5 fruit fly cellular contexts compared by ENCODE assay signal in the genomic region with DNA sequence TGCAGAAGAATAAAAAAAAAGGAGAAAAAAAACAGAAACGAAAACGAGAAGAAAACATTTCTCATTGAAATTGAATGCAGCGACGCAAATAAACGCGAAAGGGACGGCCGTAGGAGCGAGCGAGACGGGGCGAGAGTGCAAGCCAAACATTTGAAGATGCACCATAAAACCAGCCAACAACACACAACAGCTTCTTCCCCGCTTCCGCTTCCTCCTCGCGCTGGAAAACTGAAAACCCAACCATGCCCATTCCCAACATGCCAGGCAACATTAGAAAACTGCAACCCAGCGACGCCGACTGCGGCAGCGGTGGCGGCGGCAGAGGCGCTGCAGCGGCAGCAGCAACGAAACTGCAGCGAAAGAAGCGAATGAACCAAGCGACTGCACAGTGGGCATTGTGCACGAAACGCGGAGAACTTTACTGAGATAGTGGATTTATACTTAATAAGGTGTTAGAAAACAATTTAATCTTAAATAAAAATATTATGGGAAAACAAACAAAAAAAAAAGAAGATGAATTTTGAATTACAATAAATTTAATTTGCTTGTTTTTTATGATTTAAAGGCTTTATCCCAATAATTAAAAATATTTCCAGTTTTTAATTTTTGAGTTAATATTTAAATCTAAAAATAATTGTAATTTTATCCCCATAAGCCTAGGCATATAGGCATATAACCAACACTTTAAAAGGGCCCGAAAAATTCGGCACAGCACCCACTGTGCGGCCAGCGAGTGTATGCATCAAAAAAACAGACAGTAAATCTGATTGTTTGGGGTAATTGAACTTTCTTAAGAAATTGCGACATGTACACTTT.
TF ChIP-seq lines count a peak whose summit lies in the region.

No protein-coding gene starts in this region.

TF ChIP-seq in whole organism, adult, 20 proteins besides CTCF, POLR2A, EP300 and RAD21 (continued from another document):
- TF ChIP-seq Crg-1 (GFP tag; optimal IDR thresholded peaks at IDR 0.05; lab: Kevin White, UChicago) (no peak), CG1620 (GFP tag; optimal IDR thresholded peaks at IDR 0.05; lab: Kevin White, UChicago) (peak; percentile 2), tj (GFP tag; optimal IDR thresholded peaks at IDR 0.05; lab: Kevin White, UChicago) (no peak)

TF ChIP-seq in whole organism, embryonic, 481 proteins besides CTCF, POLR2A, EP300 and RAD21 (continued from another document and continues in another):
- peak; percentile 92 for TF ChIP-seq Sox100B (GFP tag; optimal IDR thresholded peaks at IDR 0.05; lab: Kevin White, UChicago)
- peak; percentile 70 for TF ChIP-seq corto (GFP tag; optimal IDR thresholded peaks at IDR 0.05; lab: Kevin White, UChicago)
- peak; percentile 12; the same call in 1 of the 2 replicates for TF ChIP-seq ara (GFP tag; IDR thresholded peaks at IDR 0.05; lab: Robert Waterston, UW)
- TF ChIP-seq gsb-n (tag; optimal IDR thresholded peaks at IDR 0.05; lab: Kevin White, UChicago) = peak; percentile 68
- peak; percentile 70 for TF ChIP-seq bcd (GFP tag; optimal IDR thresholded peaks at IDR 0.05; lab: Kevin White, UChicago)
- no peak for TF ChIP-seq Doc3 (GFP tag; IDR thresholded peaks at IDR 0.05; lab: Robert Waterston, UW; ENCODE audit: partially characterized antibody)
- TF ChIP-seq Camta (GFP tag; optimal IDR thresholded peaks at IDR 0.05; lab: Kevin White, UChicago) = no peak
- no peak for TF ChIP-seq jumu (GFP tag; optimal IDR thresholded peaks at IDR 0.05; lab: Kevin White, UChicago)
- no peak for TF ChIP-seq tx (GFP tag; optimal IDR thresholded peaks at IDR 0.05; lab: Kevin White, UChicago)
- no peak for TF ChIP-seq hb (GFP tag; IDR thresholded peaks at IDR 0.05; lab: Robert Waterston, UW; ENCODE audit: partially characterized antibody)
- no peak for TF ChIP-seq CG14667 (GFP tag; IDR thresholded peaks at IDR 0.05; lab: Robert Waterston, UW)
- TF ChIP-seq gem (tag; optimal IDR thresholded peaks at IDR 0.05; lab: Kevin White, UChicago) = peak; percentile 84
- TF ChIP-seq ac (GFP tag; optimal IDR thresholded peaks at IDR 0.05; lab: Kevin White, UChicago) = no peak
- peak; percentile 78 for TF ChIP-seq CG13424 (tag; optimal IDR thresholded peaks at IDR 0.05; lab: Kevin White, UChicago)
- peak; percentile 23 for TF ChIP-seq Max (GFP tag; optimal IDR thresholded peaks at IDR 0.05; lab: Kevin White, UChicago)
- no peak for TF ChIP-seq CG1647 (GFP tag; optimal IDR thresholded peaks at IDR 0.05; lab: Kevin White, UChicago)
- no peak for TF ChIP-seq CG9609 (GFP tag; optimal IDR thresholded peaks at IDR 0.05; lab: Kevin White, UChicago)
- peak; percentile 82 for TF ChIP-seq az2 (GFP tag; optimal IDR thresholded peaks at IDR 0.05; lab: Kevin White, UChicago)
- no peak for TF ChIP-seq CG15073 (GFP tag; optimal IDR thresholded peaks at IDR 0.05; lab: Kevin White, UChicago)
- no peak for TF ChIP-seq CG11247 (GFP tag; IDR thresholded peaks at IDR 0.05; lab: Robert Waterston, UW)
- TF ChIP-seq unpg (GFP tag; optimal IDR thresholded peaks at IDR 0.05; lab: Kevin White, UChicago) = peak; percentile 58
- no peak for TF ChIP-seq Side (GFP tag; optimal IDR thresholded peaks at IDR 0.05; lab: Kevin White, UChicago)
- TF ChIP-seq crol (GFP tag; IDR thresholded peaks at IDR 0.05; lab: Robert Waterston, UW) = peak; percentile 52; the same call in 1 of the 2 replicates
- no peak for TF ChIP-seq CG8765 (GFP tag; IDR thresholded peaks at IDR 0.05; lab: Robert Waterston, UW)
- TF ChIP-seq wek (GFP tag; optimal IDR thresholded peaks at IDR 0.05; lab: Kevin White, UChicago) = no peak
- no peak for TF ChIP-seq Aef1 (GFP tag; IDR thresholded peaks at IDR 0.05; lab: Robert Waterston, UW)
- peak; percentile 39 for TF ChIP-seq cato (GFP tag; optimal IDR thresholded peaks at IDR 0.05; lab: Kevin White, UChicago; ENCODE audit: borderline replicate concordance)
- 0 out of 2 replicates have a peak, but pooled peaks have one; percentile 51 for TF ChIP-seq Awh (GFP tag; IDR thresholded peaks at IDR 0.05; lab: Robert Waterston, UW)
- peak; percentile 46; the same call in 1 of the 2 replicates for TF ChIP-seq lmd (GFP tag; IDR thresholded peaks at IDR 0.05; lab: Robert Waterston, UW)

TF ChIP-seq in whole organism, prepupa, 60 proteins besides CTCF, POLR2A, EP300 and RAD21 (continued from another document and continues in another):
- TF ChIP-seq acj6 (GFP tag; optimal IDR thresholded peaks at IDR 0.05; lab: Kevin White, UChicago) (peak; percentile 95), OdsH (GFP tag; optimal IDR thresholded peaks at IDR 0.05; lab: Kevin White, UChicago) (peak; percentile 95), Sox102F (GFP tag; optimal IDR thresholded peaks at IDR 0.05; lab: Kevin White, UChicago) (peak; percentile 92), CG6808 (GFP tag; optimal IDR thresholded peaks at IDR 0.05; lab: Kevin White, UChicago) (peak; percentile 61), vri (GFP tag; optimal IDR thresholded peaks at IDR 0.05; lab: Kevin White, UChicago) (peak; percentile 63), Eip93F (GFP tag; optimal IDR thresholded peaks at IDR 0.05; lab: Kevin White, UChicago) (peak; percentile 91), Lpt (GFP tag; optimal IDR thresholded peaks at IDR 0.05; lab: Kevin White, UChicago) (peak; percentile 91), net (GFP tag; optimal IDR thresholded peaks at IDR 0.05; lab: Kevin White, UChicago) (peak; percentile 94), ss (GFP tag; optimal IDR thresholded peaks at IDR 0.05; lab: Kevin White, UChicago) (peak in 1 of 2 experiments; percentile 53), Met (GFP tag; optimal IDR thresholded peaks at IDR 0.05; lab: Kevin White, UChicago) (peak; percentile 93), dsx (GFP tag; optimal IDR thresholded peaks at IDR 0.05; lab: Kevin White, UChicago; ENCODE audit: poor library complexity, severe bottlenecking) (peak; percentile 50), Sox15 (GFP tag; optimal IDR thresholded peaks at IDR 0.05; lab: Kevin White, UChicago) (peak; percentile 81), CG3919 (GFP tag; optimal IDR thresholded peaks at IDR 0.05; lab: Kevin White, UChicago) (peak; percentile 91), CG31627 (GFP tag; optimal IDR thresholded peaks at IDR 0.05; lab: Kevin White, UChicago) (peak; percentile 91), CG10631 (GFP tag; optimal IDR thresholded peaks at IDR 0.05; lab: Kevin White, UChicago) (peak; percentile 92), Eip75B (GFP tag; optimal IDR thresholded peaks at IDR 0.05; lab: Kevin White, UChicago) (peak; percentile 80), CG11902 (GFP tag; optimal IDR thresholded peaks at IDR 0.05; lab: Kevin White, UChicago) (peak; percentile 79), CG1621 (tag; optimal IDR thresholded peaks at IDR 0.05; lab: Kevin White, UChicago) (no peak), achi (GFP tag; optimal IDR thresholded peaks at IDR 0.05; lab: Kevin White, UChicago) (peak; percentile 93), pdm3 (GFP tag; optimal IDR thresholded peaks at IDR 0.05; lab: Kevin White, UChicago) (peak; percentile 89), CG15336 (GFP tag; IDR thresholded peaks at IDR 0.05; lab: Robert Waterston, UW) (peak; percentile 93), topi (GFP tag; optimal IDR thresholded peaks at IDR 0.05; lab: Kevin White, UChicago) (peak; percentile 94), CG34406 (GFP tag; optimal IDR thresholded peaks at IDR 0.05; lab: Kevin White, UChicago) (peak; percentile 92), CG9139 (GFP tag; optimal IDR thresholded peaks at IDR 0.05; lab: Kevin White, UChicago) (peak; percentile 41), Hr4 (GFP tag; optimal IDR thresholded peaks at IDR 0.05; lab: Kevin White, UChicago) (peak; percentile 95), fkh (GFP tag; optimal IDR thresholded peaks at IDR 0.05; lab: Kevin White, UChicago) (no peak), CG7368 (GFP tag; optimal IDR thresholded peaks at IDR 0.05; lab: Kevin White, UChicago) (peak; percentile 76), Hr39 (GFP tag; optimal IDR thresholded peaks at IDR 0.05; lab: Kevin White, UChicago) (peak; percentile 90), CG8319 (GFP tag; optimal IDR thresholded peaks at IDR 0.05; lab: Kevin White, UChicago) (peak; percentile 77), eg (GFP tag; IDR thresholded peaks at IDR 0.05; lab: Robert Waterston, UW) (peak; percentile 83)

TF ChIP-seq in whole organism, pupa, 21 proteins besides CTCF, POLR2A, EP300 and RAD21 (continued from another document):
- TF ChIP-seq CG15710 (tag; optimal IDR thresholded peaks at IDR 0.05; lab: Kevin White, UChicago) (peak; percentile 72), CG8159 (tag; optimal IDR thresholded peaks at IDR 0.05; lab: Kevin White, UChicago) (peak; percentile 83), CG14655 (GFP tag; optimal IDR thresholded peaks at IDR 0.05; lab: Kevin White, UChicago) (peak; percentile 99)

TF ChIP-seq in whole organism, wandering third instar larva, 38 proteins besides CTCF, POLR2A, EP300 and RAD21 (continued from another document):
- TF ChIP-seq br (GFP tag; optimal IDR thresholded peaks at IDR 0.05; lab: Kevin White, UChicago) = peak; percentile 73
- peak; percentile 89 for TF ChIP-seq psq (GFP tag; optimal IDR thresholded peaks at IDR 0.05; lab: Kevin White, UChicago)
- TF ChIP-seq Vsx2 (GFP tag; optimal IDR thresholded peaks at IDR 0.05; lab: Kevin White, UChicago; ENCODE audit: partially characterized antibody) = no peak
- no peak for TF ChIP-seq jim (GFP tag; optimal IDR thresholded peaks at IDR 0.05; lab: Kevin White, UChicago)
- TF ChIP-seq lola (GFP tag; optimal IDR thresholded peaks at IDR 0.05; lab: Kevin White, UChicago) = no peak
- peak; percentile 10 for TF ChIP-seq Dfd (GFP tag; optimal IDR thresholded peaks at IDR 0.05; lab: Kevin White, UChicago)
- TF ChIP-seq Hr78 (GFP tag; optimal IDR thresholded peaks at IDR 0.05; lab: Kevin White, UChicago) = no peak
- TF ChIP-seq N (GFP tag; optimal IDR thresholded peaks at IDR 0.05; lab: Kevin White, UChicago) = no peak
- TF ChIP-seq pan (optimal IDR thresholded peaks at IDR 0.05; lab: Kevin White, UChicago) = no peak
- TF ChIP-seq Mio (GFP tag; optimal IDR thresholded peaks at IDR 0.05; lab: Kevin White, UChicago) = peak; percentile 29
- TF ChIP-seq dsf (GFP tag; optimal IDR thresholded peaks at IDR 0.05; lab: Kevin White, UChicago; ENCODE audit: borderline replicate concordance) = peak; percentile 34
- no peak for TF ChIP-seq Myc (optimal IDR thresholded peaks at IDR 0.05; lab: Kevin White, UChicago)
- peak; percentile 93 for TF ChIP-seq HLH106 (tag; optimal IDR thresholded peaks at IDR 0.05; lab: Kevin White, UChicago)
- TF ChIP-seq Jra (GFP tag; optimal IDR thresholded peaks at IDR 0.05; lab: Kevin White, UChicago) = no peak
- no peak for TF ChIP-seq tai (GFP tag; optimal IDR thresholded peaks at IDR 0.05; lab: Kevin White, UChicago)
- peak; percentile 88 for TF ChIP-seq OdsH (GFP tag; optimal IDR thresholded peaks at IDR 0.05; lab: Kevin White, UChicago)
- TF ChIP-seq rgr (GFP tag; optimal IDR thresholded peaks at IDR 0.05; lab: Kevin White, UChicago) = peak; percentile 82
- TF ChIP-seq Sp1 (GFP tag; optimal IDR thresholded peaks at IDR 0.05; lab: Kevin White, UChicago) = peak; percentile 96
- TF ChIP-seq fru (GFP tag; optimal IDR thresholded peaks at IDR 0.05; lab: Kevin White, UChicago) = peak; percentile 73
- peak; percentile 93 for TF ChIP-seq dmrt93B (GFP tag; optimal IDR thresholded peaks at IDR 0.05; lab: Kevin White, UChicago)
